Worm (Caenorhabditis elegans): ENCODE data around the gene gldi-4.

Gene gldi-4

ce11 chrIV:6999206-6999605, 18.2 kb upstream of the gldi-4 start, which contains the start of gene C25A8.5:
Gene C25A8.5, plus strand, starts transcription at chrIV:6999506.
- no peak for TF ChIP-seq tag-97 (GFP tag; IDR thresholded peaks at IDR 0.05)
- TF ChIP-seq ceh-62 (tag; optimal IDR thresholded peaks at IDR 0.05), result no peak
- no peak for TF ChIP-seq cey-2 (tag; optimal IDR thresholded peaks at IDR 0.05; ENCODE audit: borderline replicate concordance, insufficient read depth)
- no peak for TF ChIP-seq dpl-1 (GFP tag; optimal IDR thresholded peaks at IDR 0.05)
- no peak for TF ChIP-seq lim-7 (GFP tag; IDR thresholded peaks at IDR 0.05)
- TF ChIP-seq F37D6.2 (tag; optimal IDR thresholded peaks at IDR 0.05), result no peak

DNA sequence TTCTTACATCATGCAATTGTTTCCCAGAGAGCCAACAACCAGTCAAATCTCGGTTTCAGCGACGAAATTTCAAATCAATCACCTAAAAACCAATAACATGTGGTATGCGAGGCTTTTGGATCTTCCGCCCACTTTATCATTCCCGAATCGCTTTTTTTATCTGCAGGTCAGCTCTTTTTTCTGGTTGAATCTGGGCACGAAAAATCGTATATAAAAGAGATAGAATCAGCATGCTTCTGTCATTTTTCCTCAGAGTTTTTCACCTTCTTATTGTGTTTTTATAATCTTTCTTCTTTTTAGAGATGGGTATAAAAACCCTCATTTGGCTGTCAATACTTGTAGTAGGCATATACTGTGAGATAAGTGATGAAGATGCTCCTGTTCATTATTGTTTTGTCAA, 14.1 kb upstream of the gldi-4 start, which contains the start of gene cht-3:
Gene cht-3, plus strand, starts transcription at position 301 of the 400 bp plus-strand sequence.
- TF ChIP-seq ctbp-1 (GFP tag; IDR thresholded peaks at IDR 0.05) (no peak), fos-1 (tag; optimal IDR thresholded peaks at IDR 0.05) (no peak), nhr-28 (tag; optimal IDR thresholded peaks at IDR 0.05) (no peak), F44E2.7 (GFP tag; IDR thresholded peaks at IDR 0.05) (no peak), lin-38 (GFP tag; IDR thresholded peaks at IDR 0.05) (no peak), attf-4 (tag; optimal IDR thresholded peaks at IDR 0.05) (no peak)

ce11 chrIV:7009531-7009930, 7.9 kb upstream of the gldi-4 start, which contains the start of gene C25A8.2:
Gene C25A8.2, plus strand, starts transcription at chrIV:7009831.
- TF ChIP-seq nhr-6 (tag; optimal IDR thresholded peaks at IDR 0.05), result no peak
- no peak for TF ChIP-seq lir-3 (tag; optimal IDR thresholded peaks at IDR 0.05)
- TF ChIP-seq hlh-11 (tag; optimal IDR thresholded peaks at IDR 0.05), result no peak
- no peak for TF ChIP-seq unc-39 (tag; optimal IDR thresholded peaks at IDR 0.05)
- no peak for TF ChIP-seq lin-1 (GFP tag; IDR thresholded peaks at IDR 0.05)
- TF ChIP-seq Y75B8A.6 (GFP tag; IDR thresholded peaks at IDR 0.05), result no peak
- TF ChIP-seq pqm-1 (tag; optimal IDR thresholded peaks at IDR 0.05), result no peak
- no peak for TF ChIP-seq vab-7 (GFP tag; IDR thresholded peaks at IDR 0.05)
- TF ChIP-seq zip-11 (GFP tag; IDR thresholded peaks at IDR 0.05), result no peak
- no peak for TF ChIP-seq duxl-1 (tag; optimal IDR thresholded peaks at IDR 0.05; ENCODE audit: poor library complexity)

DNA sequence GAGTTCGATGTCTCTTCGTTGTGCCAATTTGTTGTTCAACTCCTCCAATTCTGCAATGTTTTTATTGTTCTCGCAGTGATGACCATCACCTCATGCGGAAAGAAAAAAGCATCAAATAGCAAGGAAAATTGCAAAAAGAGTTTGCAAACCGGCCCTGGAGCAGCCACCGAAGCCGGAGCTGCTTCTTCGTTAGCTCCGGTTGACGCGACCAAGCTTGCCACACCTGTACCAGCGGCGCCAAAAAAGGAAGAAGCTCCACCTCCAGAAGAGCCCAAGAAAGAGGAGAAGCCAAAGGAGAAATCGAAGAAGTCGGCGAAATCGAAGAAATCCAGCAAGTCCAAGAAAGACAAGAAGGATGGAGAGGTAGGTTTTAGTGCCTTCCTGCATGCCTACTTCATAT, 7.2 kb upstream of the gldi-4 start:
- TF ChIP-seq ceh-62 (tag; optimal IDR thresholded peaks at IDR 0.05), result no peak
- TF ChIP-seq set-16 (GFP tag; IDR thresholded peaks at IDR 0.05), result peak; percentile 68

DNA sequence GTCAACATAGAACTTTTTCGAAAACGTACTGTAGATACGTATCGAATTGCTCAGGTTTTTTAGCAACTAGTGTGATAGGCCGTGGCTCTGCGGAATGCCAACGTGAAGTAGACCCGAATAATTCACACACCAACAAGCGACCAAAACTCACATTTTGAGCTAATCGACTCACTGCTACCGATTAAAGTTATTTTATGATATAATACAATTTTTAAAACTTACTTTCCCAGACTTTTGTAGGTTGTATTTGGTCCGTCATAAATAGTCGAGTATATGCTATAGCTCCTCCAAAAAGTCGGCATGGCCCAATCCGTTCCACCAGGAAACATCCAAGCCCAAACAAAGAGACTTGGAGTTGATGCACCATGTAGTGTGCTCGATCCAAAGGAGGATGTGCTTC, 6.6 kb upstream of the gldi-4 start, which contains the start of gene C25A8.1:
Gene C25A8.1, plus strand, starts transcription at position 301 of the 400 bp plus-strand sequence.
- TF ChIP-seq zfp-2 (tag; optimal IDR thresholded peaks at IDR 0.05) (no peak), nhr-111 (GFP tag; optimal IDR thresholded peaks at IDR 0.05) (no peak), lin-13 (GFP tag; optimal IDR thresholded peaks at IDR 0.05) (no peak), spr-3 (GFP tag; optimal IDR thresholded peaks at IDR 0.05) (no peak), Y75B8A.6 (GFP tag; IDR thresholded peaks at IDR 0.05) (no peak), skn-1 (tag; optimal IDR thresholded peaks at IDR 0.05) (no peak), hif-1 (tag; optimal IDR thresholded peaks at IDR 0.05) (no peak), gei-8 (GFP tag; optimal IDR thresholded peaks at IDR 0.05) (no peak)

ce11 chrIV:7011728-7012127, 5.7 kb upstream of the gldi-4 start, which contains the start of gene trxr-1:
Gene trxr-1, plus strand, starts transcription at chrIV:7011954.
- TF ChIP-seq lin-38 (GFP tag; IDR thresholded peaks at IDR 0.05) (no peak), hmg-1.1 (GFP tag; IDR thresholded peaks at IDR 0.05) (no peak), lin-15B (tag; optimal IDR thresholded peaks at IDR 0.05) (no peak), gei-8 (GFP tag; optimal IDR thresholded peaks at IDR 0.05) (no peak), ztf-11 (tag; optimal IDR thresholded peaks at IDR 0.05) (no peak), hlh-30 (tag; optimal IDR thresholded peaks at IDR 0.05; ENCODE audit: insufficient read depth) (peak; percentile 69), aly-2 (tag; optimal IDR thresholded peaks at IDR 0.05) (no peak), nhr-25 (tag; optimal IDR thresholded peaks at IDR 0.05; ENCODE audit: borderline replicate concordance, insufficient read depth) (no peak), Y105C5A.15 (GFP tag; IDR thresholded peaks at IDR 0.05) (no peak), mxl-3 (GFP tag; optimal IDR thresholded peaks at IDR 0.05) (peak; percentile 66), Y48G9A.11 (GFP tag; IDR thresholded peaks at IDR 0.05) (no peak), nhr-76 (tag; optimal IDR thresholded peaks at IDR 0.05) (no peak), lin-1 (GFP tag; IDR thresholded peaks at IDR 0.05) (no peak), F10B5.3 (tag; optimal IDR thresholded peaks at IDR 0.05) (no peak), ceh-32 (tag; optimal IDR thresholded peaks at IDR 0.05; ENCODE audit: poor library complexity) (no peak), egl-43 (GFP tag; IDR thresholded peaks at IDR 0.05) (no peak)
